Fruit fly (Drosophila melanogaster) whole organism, prepupa: ENCODE data around the gene CG9368.

Experiments used
- Blimp-1 ChIP-seq: fragments of 200-800 bp; sonication (Bioruptor generic); optimal IDR thresholded peaks from 3 replicates; lab custom pipeline; 2017; ENCODE audit warnings: missing biosample characterization, missing genetic modification characterization, mild to moderate bottlenecking, moderate library complexity, missing genetic modification reagents
- CG10631 ChIP-seq: fragments of 200-800 bp; sonication (Bioruptor generic); optimal IDR thresholded peaks from 2 replicates; lab custom pipeline; 2016; ENCODE audit warnings: missing biosample characterization, missing genetic modification characterization
- CG10669 ChIP-seq: fragments of 200-800 bp; sonication (Bioruptor generic); optimal IDR thresholded peaks from 3 replicates; lab custom pipeline; 2018; ENCODE audit warnings: missing biosample characterization, mild to moderate bottlenecking, missing genetic modification characterization, moderate library complexity
- CG11294 ChIP-seq: fragments of 200-800 bp; sonication (Bioruptor generic); IDR thresholded peaks from 2 replicates; pipeline ENCODE4 v1.3.6; 2022; ENCODE audit warnings: missing biosample characterization, missing genetic modification characterization
- CG11902 ChIP-seq: fragments of 200-800 bp; sonication (Bioruptor generic); optimal IDR thresholded peaks from 3 replicates; lab custom pipeline; 2016; ENCODE audit warnings: missing biosample characterization, missing genetic modification characterization
- CG15336 ChIP-seq: fragments of 200-800 bp; sonication (Bioruptor generic); IDR thresholded peaks from 2 replicates; pipeline ENCODE4 v1.3.6; 2022; ENCODE audit warnings: missing biosample characterization, missing genetic modification characterization
- CG16779 ChIP-seq: fragments of 200-800 bp; sonication (Bioruptor generic); optimal IDR thresholded peaks from 3 replicates; lab custom pipeline; 2017; ENCODE audit warnings: missing biosample characterization, mild to moderate bottlenecking, missing genetic modification characterization
- CG3032 ChIP-seq: fragments of 200-800 bp; optimal IDR thresholded peaks from 2 replicates; lab custom pipeline; 2019; ENCODE audit warnings: missing biosample characterization, mild to moderate bottlenecking, missing genetic modification characterization, moderate library complexity
- CG31627 ChIP-seq: fragments of 200-800 bp; sonication (Bioruptor generic); optimal IDR thresholded peaks from 3 replicates; lab custom pipeline; 2016; ENCODE audit warnings: missing biosample characterization, missing genetic modification characterization
- CG32006 ChIP-seq: fragments of 200-800 bp; sonication (Bioruptor generic); optimal IDR thresholded peaks from 3 replicates; lab custom pipeline; 2017; ENCODE audit warnings: missing biosample characterization, mild to moderate bottlenecking, missing genetic modification characterization
- CG34406 ChIP-seq: fragments of 200-800 bp; sonication (Bioruptor generic); optimal IDR thresholded peaks from 3 replicates; lab custom pipeline; 2016; ENCODE audit warnings: missing biosample characterization, missing genetic modification characterization
- CG3919 ChIP-seq: fragments of 200-800 bp; sonication (Bioruptor generic); optimal IDR thresholded peaks from 3 replicates; lab custom pipeline; 2016; ENCODE audit warnings: missing biosample characterization, missing genetic modification characterization
- CG4318 ChIP-seq: fragments of 200-800 bp; sonication (Bioruptor generic); optimal IDR thresholded peaks from 3 replicates; lab custom pipeline; 2017; ENCODE audit warnings: missing biosample characterization, mild to moderate bottlenecking, missing genetic modification characterization
- CG6163 ChIP-seq: fragments of 200-800 bp; sonication (Bioruptor generic); IDR thresholded peaks from 3 replicates; pipeline ENCODE4 v1.3.6; 2022; ENCODE audit warnings: missing biosample characterization, missing genetic modification characterization
- CG6276 ChIP-seq: fragments of 200-800 bp; sonication (Bioruptor generic); optimal IDR thresholded peaks from 2 replicates; lab custom pipeline; 2017; ENCODE audit warnings: missing biosample characterization, mild to moderate bottlenecking, missing genetic modification characterization
- CG6792 ChIP-seq: fragments of 200-800 bp; sonication (Bioruptor generic); optimal IDR thresholded peaks from 3 replicates; lab custom pipeline; 2016; ENCODE audit warnings: missing biosample characterization, missing genetic modification characterization
- CG6854 ChIP-seq: fragments of 200-800 bp; sonication (Bioruptor generic); optimal IDR thresholded peaks from 2 replicates; lab custom pipeline; 2017; ENCODE audit warnings: missing biosample characterization, mild to moderate bottlenecking, missing genetic modification characterization
- CG7368 ChIP-seq: fragments of 200-800 bp; sonication (Bioruptor generic); optimal IDR thresholded peaks from 3 replicates; lab custom pipeline; 2016; ENCODE audit warnings: missing biosample characterization, missing genetic modification characterization
- CG8119 ChIP-seq: fragments of 200-800 bp; sonication (Bioruptor generic); IDR thresholded peaks from 3 replicates; pipeline ENCODE4 v1.3.6; 2022; ENCODE audit warnings: missing biosample characterization, missing genetic modification characterization
- CG8319 ChIP-seq: fragments of 200-800 bp; sonication (Bioruptor generic); optimal IDR thresholded peaks from 3 replicates; lab custom pipeline; 2016; ENCODE audit warnings: missing biosample characterization, missing genetic modification characterization
- CG8632 ChIP-seq: fragments of 200-800 bp; sonication (Bioruptor generic); optimal IDR thresholded peaks from 3 replicates; lab custom pipeline; 2016; ENCODE audit warnings: missing biosample characterization, missing genetic modification characterization
- CG9139 ChIP-seq: fragments of 200-800 bp; sonication (Bioruptor generic); optimal IDR thresholded peaks from 3 replicates; lab custom pipeline; 2017; ENCODE audit warnings: missing biosample characterization, mild to moderate bottlenecking, missing genetic modification characterization
- Eip75B ChIP-seq: fragments of 200-800 bp; sonication (Bioruptor generic); optimal IDR thresholded peaks from 3 replicates; lab custom pipeline; 2016; ENCODE audit warnings: missing biosample characterization, missing genetic modification characterization
- Eip78C ChIP-seq: fragments of 200-800 bp; sonication (Bioruptor generic); peaks from one replicate; lab custom pipeline; 2016; ENCODE audit warnings: missing biosample characterization, missing genetic modification characterization
- Eip93F ChIP-seq: fragments of 200-800 bp; sonication (Bioruptor generic); optimal IDR thresholded peaks from 2 replicates; lab custom pipeline; 2016; ENCODE audit warnings: missing biosample characterization, mild to moderate bottlenecking, missing genetic modification characterization
- Ets21C ChIP-seq: fragments of 200-800 bp; sonication (Bioruptor generic); optimal IDR thresholded peaks from 3 replicates; lab custom pipeline; 2016; ENCODE audit warnings: missing biosample characterization, missing genetic modification characterization
- Ets96B ChIP-seq: fragments of 200-800 bp; optimal IDR thresholded peaks from 2 replicates; lab custom pipeline; 2019; ENCODE audit warnings: missing biosample characterization, mild to moderate bottlenecking, missing genetic modification characterization, moderate library complexity
- Gug ChIP-seq: fragments of 200-800 bp; sonication (Bioruptor generic); IDR thresholded peaks from 2 replicates; pipeline ENCODE4 v1.3.6; 2022; ENCODE audit warnings: missing biosample characterization, missing genetic modification characterization
- Hr4 ChIP-seq: fragments of 200-800 bp; sonication (Bioruptor generic); optimal IDR thresholded peaks from 3 replicates; lab custom pipeline; 2016; ENCODE audit warnings: missing biosample characterization, missing genetic modification characterization
- Lpt ChIP-seq: fragments of 200-800 bp; sonication (Bioruptor generic); optimal IDR thresholded peaks from 3 replicates; lab custom pipeline; 2016; ENCODE audit warnings: missing biosample characterization, missing genetic modification characterization
- Met ChIP-seq: fragments of 200-800 bp; sonication (Bioruptor generic); optimal IDR thresholded peaks from 3 replicates; lab custom pipeline; 2016; ENCODE audit warnings: missing biosample characterization, missing genetic modification characterization
- Smox ChIP-seq: fragments of 200-800 bp; sonication (Bioruptor generic); optimal IDR thresholded peaks from 3 replicates; lab custom pipeline; 2016; ENCODE audit warnings: missing biosample characterization, missing genetic modification characterization
- Sox102F ChIP-seq: fragments of 200-800 bp; sonication (Bioruptor generic); optimal IDR thresholded peaks from 2 replicates; lab custom pipeline; 2016; ENCODE audit warnings: missing biosample characterization, mild to moderate bottlenecking, missing genetic modification characterization
- Sox14 ChIP-seq: fragments of 200-800 bp; sonication (Bioruptor generic); optimal IDR thresholded peaks from 3 replicates; lab custom pipeline; 2016; ENCODE audit warnings: missing biosample characterization, missing genetic modification characterization
- Sox15 ChIP-seq: fragments of 200-800 bp; sonication (Bioruptor generic); optimal IDR thresholded peaks from 3 replicates; lab custom pipeline; 2016; ENCODE audit warnings: missing biosample characterization, missing genetic modification characterization
- achi ChIP-seq: fragments of 200-800 bp; sonication (Bioruptor generic); optimal IDR thresholded peaks from 3 replicates; lab custom pipeline; 2016; ENCODE audit warnings: missing biosample characterization, missing genetic modification characterization
- acj6 ChIP-seq: fragments of 200-800 bp; sonication (Bioruptor generic); optimal IDR thresholded peaks from 3 replicates; lab custom pipeline; 2016; ENCODE audit warnings: missing biosample characterization, missing genetic modification characterization
- dac ChIP-seq: fragments of 200-800 bp; sonication (Bioruptor generic); optimal IDR thresholded peaks from 2 replicates; lab custom pipeline; 2017; ENCODE audit warnings: missing biosample characterization, mild to moderate bottlenecking, missing genetic modification characterization
- dsx ChIP-seq: fragments of 200-800 bp; optimal IDR thresholded peaks from 3 replicates; lab custom pipeline; 2019; ENCODE audit warnings: missing biosample characterization, mild to moderate bottlenecking, missing genetic modification characterization, moderate library complexity; ENCODE audit not compliant: poor library complexity, severe bottlenecking
- eg ChIP-seq: fragments of 200-800 bp; sonication (Bioruptor generic); IDR thresholded peaks from 3 replicates; pipeline ENCODE4 v1.3.6; 2022; ENCODE audit warnings: missing biosample characterization, missing genetic modification characterization
- esn ChIP-seq: fragments of 200-800 bp; sonication (Bioruptor generic); optimal IDR thresholded peaks from 2 replicates; lab custom pipeline; 2016; ENCODE audit warnings: missing biosample characterization, mild to moderate bottlenecking, missing genetic modification characterization, moderate library complexity
- fd59A ChIP-seq: fragments of 200-800 bp; sonication (Bioruptor generic); optimal IDR thresholded peaks from 2 replicates; lab custom pipeline; 2017; ENCODE audit warnings: missing biosample characterization, mild to moderate bottlenecking, missing genetic modification characterization, missing genetic modification reagents
- fkh ChIP-seq: fragments of 200-800 bp; sonication (Bioruptor generic); optimal IDR thresholded peaks from 3 replicates; lab custom pipeline; 2017; ENCODE audit warnings: missing biosample characterization, mild to moderate bottlenecking, missing genetic modification characterization, moderate library complexity
- lz ChIP-seq: fragments of 200-800 bp; sonication (Bioruptor generic); optimal IDR thresholded peaks from 3 replicates; lab custom pipeline; 2016; ENCODE audit warnings: missing biosample characterization, missing genetic modification characterization
- net ChIP-seq: fragments of 200-800 bp; sonication (Bioruptor generic); optimal IDR thresholded peaks from 3 replicates; lab custom pipeline; 2016; ENCODE audit warnings: missing biosample characterization, missing genetic modification characterization
- pdm3 ChIP-seq: fragments of 200-800 bp; sonication (Bioruptor generic); optimal IDR thresholded peaks from 3 replicates; lab custom pipeline; 2016; ENCODE audit warnings: missing biosample characterization, missing genetic modification characterization
- salr ChIP-seq, 2 experiments: fragments of 200-800 bp; sonication (Bioruptor generic); optimal IDR thresholded peaks; 3 replicates each; lab custom pipeline; 2016 to 2018; ENCODE audit warnings: missing biosample characterization in 2 of 2, missing genetic modification characterization in 2 of 2, mild to moderate bottlenecking in 1 of 2
- spab ChIP-seq: fragments of 200-800 bp; sonication (Bioruptor generic); optimal IDR thresholded peaks from 2 replicates; lab custom pipeline; 2017; ENCODE audit warnings: missing biosample characterization, mild to moderate bottlenecking, missing genetic modification characterization, missing genetic modification reagents
- ss ChIP-seq, 2 experiments: fragments of 200-800 bp; sonication (Bioruptor generic); optimal IDR thresholded peaks; 2 replicates in 1 of 2; 3 replicates in 1 of 2; lab custom pipeline; 2017 to 2018; ENCODE audit warnings: mild to moderate bottlenecking in 2 of 2, missing biosample characterization in 2 of 2, missing genetic modification characterization in 2 of 2, moderate library complexity in 1 of 2
- svp ChIP-seq: fragments of 200-800 bp; sonication (Bioruptor generic); peaks from one replicate; lab custom pipeline; 2016; ENCODE audit warnings: missing biosample characterization, missing genetic modification characterization
- topi ChIP-seq: fragments of 200-800 bp; sonication (Bioruptor generic); optimal IDR thresholded peaks from 3 replicates; lab custom pipeline; 2016; ENCODE audit warnings: missing biosample characterization, missing genetic modification characterization
- vri ChIP-seq: fragments of 200-800 bp; sonication (Bioruptor generic); optimal IDR thresholded peaks from 3 replicates; lab custom pipeline; 2016; ENCODE audit warnings: missing biosample characterization, mild to moderate bottlenecking, missing genetic modification characterization

Gene CG9368

dm6 chr3L:19590422-19590821 lies 11.0 kb upstream of the CG9368 start, which contains the start of gene CG14100:
TSS of gene CG14100 (minus strand) at chr3L:19590524.
- TF ChIP-seq CG6854 (GFP tag; lab: Kevin White, UChicago): peak; percentile 100
- TF ChIP-seq Sox14 (GFP tag; lab: Kevin White, UChicago): peak; percentile 100
- TF ChIP-seq CG15336 (GFP tag; lab: Robert Waterston, UW): peak; percentile 100
- peak; percentile 100 for TF ChIP-seq CG11902 (GFP tag; lab: Kevin White, UChicago)
- TF ChIP-seq CG9139: peak; percentile 100
- TF ChIP-seq CG6163 (GFP tag; lab: Robert Waterston, UW): peak; percentile 100
- TF ChIP-seq CG8119 (GFP tag; lab: Robert Waterston, UW): peak; percentile 100
- peak; percentile 100 for TF ChIP-seq achi (GFP tag; lab: Kevin White, UChicago)
- TF ChIP-seq pdm3 (GFP tag; lab: Kevin White, UChicago): peak; percentile 100
- peak; percentile 100 for TF ChIP-seq fd59A
- peak; percentile 100 for TF ChIP-seq CG7368 (GFP tag; lab: Kevin White, UChicago)
- peak; percentile 100 for TF ChIP-seq eg (GFP tag; lab: Robert Waterston, UW)
- peak; percentile 100 for TF ChIP-seq net (GFP tag; lab: Kevin White, UChicago)
- peak; percentile 100 for TF ChIP-seq Hr4 (GFP tag; lab: Kevin White, UChicago)
- peak; percentile 100 for TF ChIP-seq Ets96B (tag; lab: Kevin White, UChicago)
- peak; percentile 100 for TF ChIP-seq Eip78C
- peak; percentile 100 for TF ChIP-seq Sox15
- peak; percentile 100 for TF ChIP-seq CG6792
- peak; percentile 100 for TF ChIP-seq dac (GFP tag; lab: Kevin White, UChicago)
- peak; percentile 100 for TF ChIP-seq CG8319 (GFP tag; lab: Kevin White, UChicago)
- peak; percentile 100 for TF ChIP-seq CG32006
- TF ChIP-seq fkh (GFP tag; lab: Kevin White, UChicago): peak; percentile 100
- TF ChIP-seq Ets21C (GFP tag; lab: Kevin White, UChicago): peak; percentile 100
- TF ChIP-seq CG34406 (GFP tag; lab: Kevin White, UChicago): peak; percentile 100
- peak; percentile 100 for TF ChIP-seq CG11294 (GFP tag; lab: Robert Waterston, UW)
- TF ChIP-seq CG10631: peak; percentile 100
- TF ChIP-seq CG3919 (GFP tag; lab: Kevin White, UChicago): peak; percentile 100
- TF ChIP-seq Eip75B: peak; percentile 100
- TF ChIP-seq CG4318 (GFP tag; lab: Kevin White, UChicago): peak; percentile 100
- peak; percentile 100 for TF ChIP-seq svp (GFP tag; lab: Kevin White, UChicago)
- TF ChIP-seq vri (GFP tag; lab: Kevin White, UChicago): peak; percentile 100
- peak; percentile 100 for TF ChIP-seq CG10669 (GFP tag; lab: Kevin White, UChicago)
- TF ChIP-seq CG3032 (tag; lab: Kevin White, UChicago): peak; percentile 100
- TF ChIP-seq topi (GFP tag; lab: Kevin White, UChicago): peak; percentile 100
- peak; percentile 100 for TF ChIP-seq esn
- peak; percentile 100 for TF ChIP-seq Eip93F (GFP tag; lab: Kevin White, UChicago)
- TF ChIP-seq salr (GFP tag; optimal IDR thresholded peaks at IDR 0.05; lab: Kevin White, UChicago): peak; percentile 100
- TF ChIP-seq Lpt (GFP tag; lab: Kevin White, UChicago): peak; percentile 100
- TF ChIP-seq spab (GFP tag; lab: Kevin White, UChicago): peak; percentile 100
- TF ChIP-seq acj6 (GFP tag; lab: Kevin White, UChicago): peak; percentile 100
- TF ChIP-seq CG8632 (GFP tag; lab: Kevin White, UChicago): peak; percentile 100
- peak; percentile 100 for TF ChIP-seq Smox (GFP tag; lab: Kevin White, UChicago)
- peak; percentile 100 for TF ChIP-seq CG6276 (GFP tag; lab: Kevin White, UChicago)
- TF ChIP-seq dsx: peak; percentile 99
- peak; percentile 100 for TF ChIP-seq Sox102F (GFP tag; lab: Kevin White, UChicago)
- peak; percentile 100 for TF ChIP-seq lz
- TF ChIP-seq Gug (GFP tag; lab: Robert Waterston, UW): peak; percentile 100
- TF ChIP-seq Blimp-1 (GFP tag; lab: Kevin White, UChicago): peak; percentile 99
- peak; percentile 100 for TF ChIP-seq ss (GFP tag; optimal IDR thresholded peaks at IDR 0.05; lab: Kevin White, UChicago)
- TF ChIP-seq Met (GFP tag; lab: Kevin White, UChicago): peak; percentile 100
- TF ChIP-seq CG16779 (tag; lab: Kevin White, UChicago): peak; percentile 99
- TF ChIP-seq CG31627 (GFP tag; lab: Kevin White, UChicago): peak; percentile 100
